Worm (Caenorhabditis elegans): ENCODE data around the gene F10C1.1.

- TF ChIP-seq ama-1 (optimal IDR thresholded peaks at IDR 0.05): no peak
- no peak for TF ChIP-seq aly-1 (tag; optimal IDR thresholded peaks at IDR 0.05)
- no peak for TF ChIP-seq hnd-1 (tag; optimal IDR thresholded peaks at IDR 0.05)
- no peak for TF ChIP-seq ceh-13 (GFP tag; optimal IDR thresholded peaks at IDR 0.05)
- TF ChIP-seq pes-1 (GFP tag; IDR thresholded peaks at IDR 0.05): no peak
- TF ChIP-seq tbx-11 (GFP tag; IDR thresholded peaks at IDR 0.05): no peak
- no peak for TF ChIP-seq flt-1 (GFP tag; IDR thresholded peaks at IDR 0.05)
Observed at ce11 chrII:5792490-5792889, 18.5 kb downstream of the F10C1.1 start, which contains the start of gene K05F1.14.

Measured in whole organism, early embryonic.